Worm (Caenorhabditis elegans) whole organism, late embryonic: ENCODE results near the gene his-40.

Source experiments
- ceh-18 ChIP-seq: sonication (generic microtip); optimal IDR thresholded peaks from 2 replicates; lab custom pipeline; 2016; ENCODE audit warnings: missing genetic modification characterization, missing compliant biosample characterization
- ets-4 ChIP-seq: sonication (generic microtip); optimal IDR thresholded peaks from 2 replicates; lab custom pipeline; 2016; ENCODE audit warnings: missing genetic modification characterization, missing compliant biosample characterization
- unc-55 ChIP-seq: sonication (generic microtip); optimal IDR thresholded peaks from 2 replicates; lab custom pipeline; 2017; ENCODE audit warnings: missing biosample characterization, missing genetic modification reagents, missing genetic modification characterization

ce11 chrX:7340394-7340793 is 30.5 kb downstream of the his-40 start:
- TF ChIP-seq unc-55 (no peak), ceh-18 (no peak), ets-4 (tag; lab: Kevin White, UChicago) (no peak)
